Worm (Caenorhabditis elegans) whole organism, young adult: ENCODE measurements around the gene Y53C12A.11.
A peak's percentile ranks its signal among the peaks of the same experiment; 100 is the strongest.

Experiments used
- B0261.1 ChIP-seq: sonication (generic microtip); optimal IDR thresholded peaks from 2 replicates; lab custom pipeline; 2016; ENCODE audit warnings: mild to moderate bottlenecking, missing genetic modification characterization, moderate library complexity, missing compliant biosample characterization
- C06A6.2 ChIP-seq: fragments of 200-800 bp; sonication (Bioruptor generic); conservative IDR thresholded peaks from 2 replicates; pipeline ENCODE4 v1.3.6; 2022; ENCODE audit warnings: missing genetic modification characterization, missing compliant biosample characterization
- C17E4.6 ChIP-seq: fragments of 200-800 bp; sonication (Bioruptor generic); IDR thresholded peaks from 2 replicates; pipeline ENCODE4 v1.3.6; 2022; ENCODE audit warnings: missing genetic modification reagents, missing genetic modification characterization, missing compliant biosample characterization
- D2030.7 ChIP-seq: fragments of 200-800 bp; sonication (Bioruptor generic); IDR thresholded peaks from 2 replicates; pipeline ENCODE4 v1.3.6; 2022; ENCODE audit warnings: missing genetic modification reagents, missing genetic modification characterization, missing compliant biosample characterization
- F10E7.11 ChIP-seq: sonication (generic microtip); optimal IDR thresholded peaks from 2 replicates; lab custom pipeline; 2017; ENCODE audit warnings: mild to moderate bottlenecking, missing genetic modification characterization, moderate library complexity, missing compliant biosample characterization
- F22D6.2 ChIP-seq: sonication (generic microtip); optimal IDR thresholded peaks from 2 replicates; lab custom pipeline; 2016; ENCODE audit warnings: mild to moderate bottlenecking, missing genetic modification characterization, missing compliant biosample characterization
- F23B12.7 ChIP-seq: sonication (generic microtip); optimal IDR thresholded peaks from 2 replicates; lab custom pipeline; 2017; ENCODE audit warnings: missing genetic modification characterization, mild to moderate bottlenecking, missing compliant biosample characterization, antibody characterized with exemption, moderate library complexity; ENCODE audit not compliant: insufficient read depth
- F37B4.10 ChIP-seq: fragments of 200-800 bp; sonication (Bioruptor generic); IDR thresholded peaks from 2 replicates; pipeline ENCODE4 v1.3.6; 2022; ENCODE audit warnings: missing genetic modification characterization, missing compliant biosample characterization
- F55B11.4 ChIP-seq: sonication (generic microtip); optimal IDR thresholded peaks from 2 replicates; lab custom pipeline; 2016; ENCODE audit warnings: missing compliant biosample characterization, missing genetic modification characterization, borderline replicate concordance; ENCODE audit not compliant: insufficient read depth
- F57C9.4 ChIP-seq: sonication (generic microtip); optimal IDR thresholded peaks from 2 replicates; lab custom pipeline; 2017; ENCODE audit warnings: mild to moderate bottlenecking, missing genetic modification characterization, missing compliant biosample characterization
- akir-1 ChIP-seq: fragments of 200-800 bp; sonication (Bioruptor generic); optimal IDR thresholded peaks from 2 replicates; lab custom pipeline; 2018; ENCODE audit warnings: mild to moderate bottlenecking, missing genetic modification characterization, moderate library complexity, missing compliant biosample characterization
- athp-1 ChIP-seq: sonication (generic microtip); optimal IDR thresholded peaks from 2 replicates; lab custom pipeline; 2017; ENCODE audit warnings: mild to moderate bottlenecking, missing genetic modification characterization, missing compliant biosample characterization
- attf-3 ChIP-seq: fragments of 200-800 bp; sonication (Bioruptor generic); conservative IDR thresholded peaks from 2 replicates; pipeline ENCODE4 v1.3.6; 2022; ENCODE audit warnings: missing genetic modification reagents, missing genetic modification characterization, missing compliant biosample characterization
- attf-5 ChIP-seq: fragments of 200-800 bp; sonication (Bioruptor generic); optimal IDR thresholded peaks from 2 replicates; lab custom pipeline; 2018; ENCODE audit warnings: mild to moderate bottlenecking, missing genetic modification characterization, missing compliant biosample characterization
- attf-6 ChIP-seq: fragments of 200-800 bp; sonication (Bioruptor generic); IDR thresholded peaks from 2 replicates; pipeline ENCODE4 v1.3.6; 2022; ENCODE audit warnings: missing genetic modification reagents, missing genetic modification characterization, missing compliant biosample characterization
- ccch-3 ChIP-seq: fragments of 200-800 bp; sonication (Bioruptor generic); optimal IDR thresholded peaks from 2 replicates; lab custom pipeline; 2018; ENCODE audit warnings: mild to moderate bottlenecking, missing genetic modification characterization, missing compliant biosample characterization
- cebp-2 ChIP-seq: fragments of 200-800 bp; sonication (Bioruptor generic); IDR thresholded peaks from 2 replicates; pipeline ENCODE4 v1.3.6; 2022; ENCODE audit warnings: missing genetic modification characterization, missing compliant biosample characterization
- ceh-40 ChIP-seq: fragments of 200-800 bp; sonication (Bioruptor generic); IDR thresholded peaks from 2 replicates; pipeline ENCODE4 v1.3.6; 2022; ENCODE audit warnings: missing genetic modification characterization, missing compliant biosample characterization
- ceh-58 ChIP-seq: fragments of 200-800 bp; sonication (Bioruptor generic); IDR thresholded peaks from 2 replicates; pipeline ENCODE4 v1.3.6; 2022; ENCODE audit warnings: missing genetic modification characterization, missing compliant biosample characterization
- ceh-91 ChIP-seq: fragments of 200-800 bp; sonication (Bioruptor generic); IDR thresholded peaks from 2 replicates; pipeline ENCODE4 v1.3.6; 2022; ENCODE audit warnings: missing genetic modification reagents, missing genetic modification characterization, missing compliant biosample characterization
- dox-1 ChIP-seq: fragments of 200-800 bp; sonication (Bioruptor generic); IDR thresholded peaks from 2 replicates; pipeline ENCODE4 v1.3.6; 2022; ENCODE audit warnings: missing genetic modification reagents, missing genetic modification characterization, missing compliant biosample characterization
- dpff-1 ChIP-seq: sonication (generic microtip); optimal IDR thresholded peaks from 2 replicates; lab custom pipeline; 2017; ENCODE audit warnings: mild to moderate bottlenecking, missing genetic modification characterization, missing compliant biosample characterization
- egl-44 ChIP-seq: fragments of 200-800 bp; sonication (Bioruptor generic); IDR thresholded peaks from 2 replicates; pipeline ENCODE4 v1.3.6; 2022; ENCODE audit warnings: missing genetic modification reagents, missing genetic modification characterization, missing compliant biosample characterization
- egrh-3 ChIP-seq: fragments of 200-800 bp; sonication (Bioruptor generic); IDR thresholded peaks from 2 replicates; pipeline ENCODE4 v1.3.6; 2022; ENCODE audit warnings: missing genetic modification reagents, missing genetic modification characterization, missing compliant biosample characterization
- ekl-4 ChIP-seq: fragments of 200-800 bp; sonication (Bioruptor generic); IDR thresholded peaks from 2 replicates; pipeline ENCODE4 v1.3.6; 2022; ENCODE audit warnings: missing genetic modification reagents, missing genetic modification characterization, missing compliant biosample characterization
- gei-17 ChIP-seq: fragments of 200-800 bp; sonication (Bioruptor generic); optimal IDR thresholded peaks from 2 replicates; lab custom pipeline; 2018; ENCODE audit warnings: mild to moderate bottlenecking, missing genetic modification characterization, missing compliant biosample characterization
- hlh-12 ChIP-seq: sonication (generic microtip); optimal IDR thresholded peaks from 2 replicates; lab custom pipeline; 2016; ENCODE audit warnings: missing genetic modification characterization, missing compliant biosample characterization
- hmg-1.2 ChIP-seq: fragments of 200-800 bp; sonication (Bioruptor generic); IDR thresholded peaks from 2 replicates; pipeline ENCODE4 v1.3.6; 2022; ENCODE audit warnings: missing genetic modification reagents, missing genetic modification characterization, missing compliant biosample characterization
- lag-1 ChIP-seq: fragments of 200-800 bp; sonication (Bioruptor generic); IDR thresholded peaks from 2 replicates; pipeline ENCODE4 v1.3.6; 2022; ENCODE audit warnings: missing genetic modification reagents, missing genetic modification characterization, missing compliant biosample characterization
- lin-35 ChIP-seq, 3 experiments: fragments of 150-350 bp in 2 of 3; sonication (generic microtip) in 1 of 3; optimal IDR thresholded peaks; 2 replicates each; lab custom pipeline; 2014 to 2018; ENCODE audit warnings: missing biosample characterization in 3 of 3, missing genetic modification characterization in 3 of 3, missing genetic modification reagents in 3 of 3
- lin-40 ChIP-seq: sonication (generic microtip); optimal IDR thresholded peaks from 2 replicates; lab custom pipeline; 2016; ENCODE audit warnings: missing genetic modification characterization, mild to moderate bottlenecking, missing compliant biosample characterization, missing genotype, missing genetic modification reagents
- madf-6 ChIP-seq: fragments of 200-800 bp; sonication (Bioruptor generic); IDR thresholded peaks from 2 replicates; pipeline ENCODE4 v1.3.6; 2022; ENCODE audit warnings: missing genetic modification reagents, missing genetic modification characterization, missing compliant biosample characterization
- madf-8 ChIP-seq: fragments of 200-800 bp; sonication (Bioruptor generic); conservative IDR thresholded peaks from 2 replicates; pipeline ENCODE4 v1.3.6; 2022; ENCODE audit warnings: missing genetic modification reagents, missing genetic modification characterization, missing compliant biosample characterization
- mcd-1 ChIP-seq: fragments of 200-800 bp; sonication (Bioruptor generic); IDR thresholded peaks from 2 replicates; pipeline ENCODE4 v1.3.6; 2022; ENCODE audit warnings: missing genetic modification reagents, missing genetic modification characterization, missing compliant biosample characterization
- nfya-1 ChIP-seq: sonication (generic microtip); optimal IDR thresholded peaks from 2 replicates; lab custom pipeline; 2017; ENCODE audit warnings: antibody characterized with exemption, missing compliant biosample characterization, missing genetic modification characterization, borderline replicate concordance; ENCODE audit not compliant: insufficient read depth
- nhr-90 ChIP-seq: sonication (generic microtip); optimal IDR thresholded peaks from 2 replicates; lab custom pipeline; 2016; ENCODE audit warnings: missing genotype, mild to moderate bottlenecking, missing genetic modification characterization, missing compliant biosample characterization
- pbrm-1 ChIP-seq: fragments of 200-800 bp; sonication (Bioruptor generic); IDR thresholded peaks from 2 replicates; pipeline ENCODE4 v1.3.6; 2022; ENCODE audit warnings: missing genetic modification reagents, missing genetic modification characterization, missing compliant biosample characterization
- pha-4 ChIP-seq: fragments of 150-350 bp; sonication (generic microtip); optimal IDR thresholded peaks from 2 replicates; lab custom pipeline; 2014; ENCODE audit warnings: missing biosample characterization, missing genetic modification reagents, missing genetic modification characterization
- rcor-1 ChIP-seq: fragments of 200-800 bp; sonication (Bioruptor generic); IDR thresholded peaks from 2 replicates; pipeline ENCODE4 v1.3.6; 2022; ENCODE audit warnings: missing genetic modification reagents, missing genetic modification characterization, missing compliant biosample characterization
- rpc-1 ChIP-seq, 2 experiments: fragments of 150-350 bp in 1 of 2; sonication (generic microtip) in 1 of 2; optimal IDR thresholded peaks; 2 replicates each; lab custom pipeline; 2014 to 2018; ENCODE audit warnings: missing biosample characterization in 1 of 2, missing genetic modification characterization in 1 of 2, missing genetic modification reagents in 1 of 2, missing genotype in 1 of 2
- snpc-1.3 ChIP-seq: sonication (generic microtip); optimal IDR thresholded peaks from 2 replicates; lab custom pipeline; 2017; ENCODE audit warnings: missing genetic modification characterization, mild to moderate bottlenecking, missing compliant biosample characterization, antibody characterized with exemption, moderate library complexity, missing genotype, missing genetic modification reagents; ENCODE audit not compliant: insufficient read depth
- snpc-3.4 ChIP-seq: sonication (generic microtip); optimal IDR thresholded peaks from 2 replicates; lab custom pipeline; 2017; ENCODE audit warnings: missing genetic modification characterization, mild to moderate bottlenecking, missing compliant biosample characterization, antibody characterized with exemption, moderate library complexity, missing genotype, missing genetic modification reagents
- tlf-1 ChIP-seq: fragments of 200-800 bp; sonication (Bioruptor generic); optimal IDR thresholded peaks from 2 replicates; lab custom pipeline; 2018; ENCODE audit warnings: mild to moderate bottlenecking, missing genetic modification characterization, missing compliant biosample characterization
- unc-130 ChIP-seq: sonication (generic microtip); optimal IDR thresholded peaks from 2 replicates; lab custom pipeline; 2016; ENCODE audit warnings: missing genetic modification reagents, missing genetic modification characterization, missing compliant biosample characterization
- xnd-1 ChIP-seq: sonication (generic microtip); optimal IDR thresholded peaks from 2 replicates; lab custom pipeline; 2016; ENCODE audit warnings: missing genotype, missing genetic modification reagents, missing genetic modification characterization, missing compliant biosample characterization
- ztf-6 ChIP-seq: fragments of 200-800 bp; sonication (Bioruptor generic); IDR thresholded peaks from 2 replicates; pipeline ENCODE4 v1.3.6; 2022; ENCODE audit warnings: missing genetic modification reagents, missing genetic modification characterization, missing compliant biosample characterization

Gene Y53C12A.11

DNA sequence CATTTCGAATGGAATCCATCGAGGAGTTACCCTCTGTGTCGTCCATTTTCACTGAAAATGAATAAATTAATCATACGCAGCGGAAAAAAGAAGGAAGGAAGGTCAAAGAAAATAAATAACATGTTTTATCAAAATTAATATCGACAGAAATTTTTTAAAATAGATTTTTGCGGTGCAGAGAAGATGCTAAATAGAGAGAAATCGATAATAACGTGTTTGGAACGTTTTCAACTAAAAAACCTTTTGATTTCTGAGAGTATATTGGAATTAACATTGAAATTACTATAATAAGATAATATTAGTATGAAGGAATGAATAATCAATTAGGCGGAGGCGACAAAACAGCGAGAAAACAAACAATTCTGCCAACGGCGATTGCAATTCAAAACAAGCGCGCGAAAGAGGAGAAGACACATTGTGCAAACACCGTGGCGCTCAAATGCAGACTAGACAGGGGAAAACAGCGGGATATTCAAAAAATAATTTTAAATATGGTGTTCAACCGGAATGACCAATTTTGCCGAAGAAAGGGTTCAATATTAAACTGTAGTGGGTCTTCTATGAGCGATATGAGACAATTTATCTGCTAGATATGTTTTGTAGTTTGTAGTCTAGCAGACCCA, 2.0 kb downstream of the Y53C12A.11 start, which contains the start of gene wee-1.3 (continued):
- TF ChIP-seq madf-6 (GFP tag; lab: Robert Waterston, UW) (peak; percentile 78), athp-1 (tag; lab: Kevin White, UChicago) (peak; percentile 6), F37B4.10 (GFP tag; lab: Robert Waterston, UW) (no peak), attf-3 (GFP tag; lab: Robert Waterston, UW) (peak; percentile 70; the same call in 1 of the 2 replicates), rpc-1 (optimal IDR thresholded peaks at IDR 0.05; lab: Kevin White, UChicago) (no peak), rpc-1 (tag; optimal IDR thresholded peaks at IDR 0.05; lab: Kevin White, UChicago) (no peak), F57C9.4 (no peak), akir-1 (GFP tag; lab: Kevin White, UChicago) (no peak), ztf-6 (GFP tag; lab: Robert Waterston, UW) (no peak), F55B11.4 (tag; lab: Kevin White, UChicago) (no peak), dpff-1 (no peak), C17E4.6 (GFP tag; lab: Robert Waterston, UW) (no peak), lin-40 (tag; lab: Kevin White, UChicago) (peak; percentile 52), gei-17 (GFP tag; lab: Kevin White, UChicago) (no peak), attf-6 (GFP tag; lab: Robert Waterston, UW) (no peak), dox-1 (GFP tag; lab: Robert Waterston, UW) (peak; percentile 65), ceh-58 (GFP tag; lab: Robert Waterston, UW) (no peak), D2030.7 (0 out of 2 replicates have a peak, but pooled peaks have one; percentile 33), nhr-90 (tag; lab: Kevin White, UChicago) (no peak), attf-5 (GFP tag; lab: Kevin White, UChicago) (peak; percentile 68), hlh-12 (tag; lab: Kevin White, UChicago) (no peak), ccch-3 (GFP tag; lab: Kevin White, UChicago) (no peak), egrh-3 (GFP tag; lab: Robert Waterston, UW) (no peak), mcd-1 (GFP tag; lab: Robert Waterston, UW) (peak; percentile 76), unc-130 (GFP tag; lab: Kevin White, UChicago) (peak; percentile 48), lin-35 (GFP tag; optimal IDR thresholded peaks at IDR 0.05; lab: Kevin White, UChicago) (peak; percentile 20 to 95 (median 70)), rcor-1 (GFP tag; lab: Robert Waterston, UW) (no peak), egl-44 (GFP tag; lab: Robert Waterston, UW) (no peak), ekl-4 (GFP tag; lab: Robert Waterston, UW) (peak; percentile 56), nfya-1 (tag; lab: Kevin White, UChicago) (no peak), lag-1 (no peak), xnd-1 (tag; lab: Kevin White, UChicago) (peak; percentile 19), cebp-2 (GFP tag; lab: Robert Waterston, UW) (no peak), pha-4 (tag; lab: Kevin White, UChicago) (no peak), F23B12.7 (tag; lab: Kevin White, UChicago) (peak; percentile 26), hmg-1.2 (GFP tag; lab: Robert Waterston, UW) (peak; percentile 65), pbrm-1 (GFP tag; lab: Robert Waterston, UW) (peak; percentile 55; the same call in 1 of the 2 replicates), ceh-91 (peak; percentile 48; the same call in 1 of the 2 replicates)

ce11 chrII:9713083-9713482, 5.4 kb downstream of the Y53C12A.11 start:
- TF ChIP-seq ztf-6 (GFP tag; lab: Robert Waterston, UW) (no peak), F22D6.2 (tag; lab: Kevin White, UChicago) (no peak), madf-8 (GFP tag; lab: Robert Waterston, UW) (no peak), ceh-40 (GFP tag; lab: Robert Waterston, UW) (no peak), cebp-2 (GFP tag; lab: Robert Waterston, UW) (no peak), F10E7.11 (tag; lab: Kevin White, UChicago) (no peak), F57C9.4 (no peak), tlf-1 (GFP tag; lab: Kevin White, UChicago) (no peak), snpc-1.3 (tag; lab: Kevin White, UChicago) (peak; percentile 33), C06A6.2 (GFP tag; lab: Robert Waterston, UW) (no peak), egl-44 (GFP tag; lab: Robert Waterston, UW) (no peak), B0261.1 (tag; lab: Kevin White, UChicago) (peak; percentile 70), hmg-1.2 (GFP tag; lab: Robert Waterston, UW) (peak; percentile 41; the same call in 1 of the 2 replicates), xnd-1 (tag; lab: Kevin White, UChicago) (no peak), snpc-3.4 (tag; lab: Kevin White, UChicago) (peak; percentile 55)
